Fruit fly (Drosophila melanogaster): ENCODE results near the gene CG1636.

CG1636 gene

DNA sequence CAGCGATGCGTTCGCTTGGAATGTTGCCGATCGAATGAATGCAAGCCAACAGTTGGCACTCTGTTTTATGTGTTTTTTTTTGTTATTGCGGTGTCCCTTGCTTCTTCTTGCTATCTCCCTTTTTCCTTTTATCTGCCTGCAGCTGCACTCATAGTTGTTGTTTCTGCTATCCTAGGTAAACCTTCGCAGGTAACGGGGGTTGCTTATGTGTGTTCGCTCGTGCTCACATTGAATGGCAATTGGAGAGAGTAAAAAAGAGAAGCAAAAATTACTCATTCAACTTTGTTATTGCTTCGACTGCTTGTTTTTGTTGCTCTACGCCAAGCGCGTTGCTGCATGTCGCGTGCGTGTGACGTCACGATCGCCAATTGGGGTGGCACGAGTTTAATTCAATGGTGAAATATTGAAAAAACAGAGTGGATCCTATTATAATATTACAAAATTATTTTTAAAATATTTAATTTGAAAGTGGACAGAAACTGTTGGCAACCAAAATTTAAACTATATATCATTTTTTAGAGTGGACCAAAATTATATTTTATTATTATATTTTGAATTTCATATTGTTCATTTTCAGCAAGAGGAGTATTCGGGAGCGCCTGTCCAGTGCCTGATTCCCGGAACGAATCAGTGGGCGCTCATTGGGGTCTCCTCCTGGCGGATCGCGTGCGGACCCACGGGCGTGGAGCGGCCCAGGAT is 1.7 kb upstream of the CG1636 start, which contains the start of gene Corp (continued):
- no peak; the same call in 1 of the 2 replicates for TF ChIP-seq ranshi (GFP tag; IDR thresholded peaks at IDR 0.05)
- TF ChIP-seq gfzf (GFP tag; optimal IDR thresholded peaks at IDR 0.05), result no peak
- no peak for TF ChIP-seq ssp (GFP tag; IDR thresholded peaks at IDR 0.05)
- TF ChIP-seq tna (GFP tag; IDR thresholded peaks at IDR 0.05; ENCODE audit: partially characterized antibody), result no peak
- TF ChIP-seq CG17186 (GFP tag; optimal IDR thresholded peaks at IDR 0.05), result no peak
- peak; percentile 48; the same call in 1 of the 2 replicates for TF ChIP-seq Xrp1 (GFP tag; IDR thresholded peaks at IDR 0.05)
- peak; percentile 55 for TF ChIP-seq CG8924 (tag; optimal IDR thresholded peaks at IDR 0.05)
- TF ChIP-seq sens (GFP tag), result no peak
- no peak for TF ChIP-seq schlank (tag; optimal IDR thresholded peaks at IDR 0.05)
- TF ChIP-seq Blimp-1 (GFP tag; optimal IDR thresholded peaks at IDR 0.05), result peak; percentile 49
- no peak for TF ChIP-seq ftz-f1 (GFP tag; optimal IDR thresholded peaks at IDR 0.05)
- TF ChIP-seq CG17912 (GFP tag; optimal IDR thresholded peaks at IDR 0.05), result no peak
- TF ChIP-seq Lhr (GFP tag; optimal IDR thresholded peaks at IDR 0.05), result no peak
- no peak for TF ChIP-seq CG3847 (GFP tag; IDR thresholded peaks at IDR 0.05)
- no peak for TF ChIP-seq bab2 (GFP tag; optimal IDR thresholded peaks at IDR 0.05)
- TF ChIP-seq CG32532 (GFP tag; IDR thresholded peaks at IDR 0.05), result no peak
- no peak for TF ChIP-seq CG11398 (GFP tag; optimal IDR thresholded peaks at IDR 0.05)
- peak; percentile 2 for TF ChIP-seq Med (GFP tag)
- TF ChIP-seq Dip3 (GFP tag; optimal IDR thresholded peaks at IDR 0.05), result no peak
- no peak for TF ChIP-seq CG6683 (GFP tag; optimal IDR thresholded peaks at IDR 0.05)
- TF ChIP-seq CG12769 (tag; optimal IDR thresholded peaks at IDR 0.05), result no peak
- no peak for TF ChIP-seq CG15011 (GFP tag; optimal IDR thresholded peaks at IDR 0.05)
- peak; percentile 95 for TF ChIP-seq p53 (GFP tag; optimal IDR thresholded peaks at IDR 0.05)
- TF ChIP-seq esg (GFP tag; conservative IDR thresholded peaks at IDR 0.05), result no peak
- TF ChIP-seq dmrt99B (tag; optimal IDR thresholded peaks at IDR 0.05), result peak; percentile 60
- peak; percentile 5 for TF ChIP-seq CoRest (tag; optimal IDR thresholded peaks at IDR 0.05)
- TF ChIP-seq CG18764 (GFP tag; optimal IDR thresholded peaks at IDR 0.05), result no peak
- TF ChIP-seq YL-1 (GFP tag; optimal IDR thresholded peaks at IDR 0.05), result no peak
- TF ChIP-seq fru (optimal IDR thresholded peaks at IDR 0.05), result no peak
- TF ChIP-seq CkIIα-i1 (GFP tag; IDR thresholded peaks at IDR 0.05), result no peak
- TF ChIP-seq vvl (GFP tag; IDR thresholded peaks at IDR 0.05), result 0 out of 2 replicates have a peak, but pooled peaks have one; percentile 54
- no peak for TF ChIP-seq CG15073 (GFP tag; optimal IDR thresholded peaks at IDR 0.05)
- no peak for TF ChIP-seq CG42726 (GFP tag; IDR thresholded peaks at IDR 0.05; ENCODE audit: partially characterized antibody)
- no peak for TF ChIP-seq onecut (GFP tag; IDR thresholded peaks at IDR 0.05)
- no peak for TF ChIP-seq CG11560 (tag; IDR thresholded peaks at IDR 0.05)
- TF ChIP-seq tx (GFP tag; optimal IDR thresholded peaks at IDR 0.05), result no peak
- no peak for TF ChIP-seq CG10274 (GFP tag; optimal IDR thresholded peaks at IDR 0.05)
- no peak for TF ChIP-seq D19B (GFP tag; optimal IDR thresholded peaks at IDR 0.05)
- peak; percentile 3 for TF ChIP-seq dmrt11E (tag; optimal IDR thresholded peaks at IDR 0.05)
- no peak for TF ChIP-seq CG6813 (GFP tag; optimal IDR thresholded peaks at IDR 0.05)
- no peak for TF ChIP-seq CG14965 (GFP tag; optimal IDR thresholded peaks at IDR 0.05; ENCODE audit: borderline replicate concordance)
- no peak for TF ChIP-seq CG14014 (GFP tag; IDR thresholded peaks at IDR 0.05)
- no peak for TF ChIP-seq CG7928 (GFP tag; optimal IDR thresholded peaks at IDR 0.05)
- peak; percentile 52 for TF ChIP-seq D19A (tag; optimal IDR thresholded peaks at IDR 0.05)
- no peak for TF ChIP-seq CG7271 (tag; optimal IDR thresholded peaks at IDR 0.05)
- no peak for TF ChIP-seq CG1024 (GFP tag; IDR thresholded peaks at IDR 0.05)
- TF ChIP-seq CG2678 (tag; optimal IDR thresholded peaks at IDR 0.05), result peak; percentile 42
- TF ChIP-seq E2f1 (GFP tag; IDR thresholded peaks at IDR 0.05), result no peak
- TF ChIP-seq B-H1 (GFP tag; IDR thresholded peaks at IDR 0.05), result no peak
- TF ChIP-seq CG11247 (GFP tag; IDR thresholded peaks at IDR 0.05), result no peak
- no peak for TF ChIP-seq CG4707 (GFP tag; optimal IDR thresholded peaks at IDR 0.05)
